Worm (Caenorhabditis elegans): ENCODE data around the gene dot-1.3.

- TF ChIP-seq ces-1 (GFP tag; optimal IDR thresholded peaks at IDR 0.05) (no peak), unc-62 (GFP tag; optimal IDR thresholded peaks at IDR 0.05) (no peak), unc-39 (tag; optimal IDR thresholded peaks at IDR 0.05) (no peak), nhr-12 (tag; optimal IDR thresholded peaks at IDR 0.05) (no peak), mep-1 (tag; optimal IDR thresholded peaks at IDR 0.05) (no peak), blmp-1 (tag; optimal IDR thresholded peaks at IDR 0.05) (no peak), lsy-2 (tag; optimal IDR thresholded peaks at IDR 0.05) (no peak)
These were observed 46.0 kb downstream of the dot-1.3 start, which contains the start of gene E01G6.2 for ce11 chrX:12256594-12257048.
